Worm (Caenorhabditis elegans) whole organism, late embryonic: ENCODE results near the gene efhc-1.

Experiments used
- C08G9.2 ChIP-seq: sonication (generic microtip); optimal IDR thresholded peaks from 2 replicates; lab custom pipeline; 2016; ENCODE audit warnings: mild to moderate bottlenecking, missing genetic modification characterization, moderate library complexity, missing compliant biosample characterization
- F13H6.1 ChIP-seq: sonication (generic microtip); optimal IDR thresholded peaks from 2 replicates; lab custom pipeline; 2016; ENCODE audit warnings: missing genetic modification characterization, missing compliant biosample characterization
- K09A11.1 ChIP-seq: sonication (generic microtip); optimal IDR thresholded peaks from 2 replicates; lab custom pipeline; 2017; ENCODE audit warnings: antibody characterized with exemption, mild to moderate bottlenecking, missing genetic modification characterization, missing compliant biosample characterization; ENCODE audit not compliant: insufficient read depth
- Y22D7AL.16 ChIP-seq: sonication (generic microtip); optimal IDR thresholded peaks from 2 replicates; lab custom pipeline; 2016; ENCODE audit warnings: missing genetic modification characterization, missing compliant biosample characterization
- ahr-1 ChIP-seq: sonication (generic microtip); optimal IDR thresholded peaks from 2 replicates; lab custom pipeline; 2016; ENCODE audit warnings: missing genetic modification characterization, missing compliant biosample characterization
- ceh-14 ChIP-seq: sonication (generic microtip); optimal IDR thresholded peaks from 2 replicates; lab custom pipeline; 2016; ENCODE audit warnings: missing genotype, missing genetic modification characterization, missing compliant biosample characterization
- ceh-18 ChIP-seq: sonication (generic microtip); optimal IDR thresholded peaks from 2 replicates; lab custom pipeline; 2016; ENCODE audit warnings: missing genetic modification characterization, missing compliant biosample characterization
- ceh-19 ChIP-seq: fragments of 200-800 bp; sonication (Bioruptor generic); optimal IDR thresholded peaks from 2 replicates; lab custom pipeline; 2018; ENCODE audit warnings: mild to moderate bottlenecking, missing genetic modification characterization, missing compliant biosample characterization
- ceh-2 ChIP-seq: sonication (generic microtip); optimal IDR thresholded peaks from 2 replicates; lab custom pipeline; 2016; ENCODE audit warnings: missing genotype, missing genetic modification characterization, missing compliant biosample characterization
- ceh-22 ChIP-seq: sonication (generic microtip); optimal IDR thresholded peaks from 2 replicates; lab custom pipeline; 2017; ENCODE audit warnings: missing biosample characterization, missing genetic modification characterization
- ceh-24 ChIP-seq: sonication (generic microtip); optimal IDR thresholded peaks from 2 replicates; lab custom pipeline; 2016; ENCODE audit warnings: mild to moderate bottlenecking, missing genetic modification characterization, missing compliant biosample characterization
- ceh-30 ChIP-seq: fragments of 150-350 bp; optimal IDR thresholded peaks from 2 replicates; lab custom pipeline; 2014; ENCODE audit warnings: missing biosample characterization, missing genetic modification characterization
- ceh-31 ChIP-seq: sonication (generic microtip); optimal IDR thresholded peaks from 2 replicates; lab custom pipeline; 2016; ENCODE audit warnings: missing genetic modification characterization, missing compliant biosample characterization
- ceh-34 ChIP-seq: sonication (generic microtip); optimal IDR thresholded peaks from 2 replicates; lab custom pipeline; 2016; ENCODE audit warnings: mild to moderate bottlenecking, missing genetic modification characterization, missing compliant biosample characterization
- ceh-45 ChIP-seq: fragments of 200-800 bp; sonication (Bioruptor generic); IDR thresholded peaks from 2 replicates; pipeline ENCODE4 v1.3.6; 2022; ENCODE audit warnings: missing genetic modification reagents, missing genetic modification characterization, missing compliant biosample characterization
- ceh-6 ChIP-seq: fragments of 200-800 bp; sonication (Bioruptor generic); optimal IDR thresholded peaks from 2 replicates; lab custom pipeline; 2018; ENCODE audit warnings: mild to moderate bottlenecking, missing genetic modification characterization, missing compliant biosample characterization
- che-1 ChIP-seq: sonication (generic microtip); optimal IDR thresholded peaks from 2 replicates; lab custom pipeline; 2016; ENCODE audit warnings: mild to moderate bottlenecking, missing genetic modification characterization, missing compliant biosample characterization
- dmd-4 ChIP-seq: sonication (generic microtip); optimal IDR thresholded peaks from 2 replicates; lab custom pipeline; 2016; ENCODE audit warnings: borderline replicate concordance, missing genetic modification characterization, missing compliant biosample characterization
- elt-2 ChIP-seq: sonication (generic microtip); optimal IDR thresholded peaks from 2 replicates; lab custom pipeline; 2016; ENCODE audit warnings: missing genetic modification reagents, missing genetic modification characterization, missing compliant biosample characterization
- elt-4 ChIP-seq: sonication (generic microtip); optimal IDR thresholded peaks from 2 replicates; lab custom pipeline; 2016; ENCODE audit warnings: missing genetic modification characterization, missing compliant biosample characterization
- fkh-6 ChIP-seq: sonication (generic microtip); optimal IDR thresholded peaks from 2 replicates; lab custom pipeline; 2016; ENCODE audit warnings: missing genetic modification characterization, missing compliant biosample characterization
- gmeb-2 ChIP-seq: sonication (generic microtip); optimal IDR thresholded peaks from 2 replicates; lab custom pipeline; 2016; ENCODE audit warnings: missing genetic modification characterization, inconsistent platforms, missing compliant biosample characterization
- hlh-13 ChIP-seq: fragments of 200-800 bp; sonication (Bioruptor generic); optimal IDR thresholded peaks from 2 replicates; lab custom pipeline; 2018; ENCODE audit warnings: mild to moderate bottlenecking, missing genetic modification characterization, missing compliant biosample characterization
- hlh-30 ChIP-seq: sonication (generic microtip); optimal IDR thresholded peaks from 2 replicates; lab custom pipeline; 2017; ENCODE audit warnings: antibody characterized with exemption, missing genetic modification characterization, missing compliant biosample characterization; ENCODE audit not compliant: insufficient read depth
- hlh-6 ChIP-seq: sonication (generic microtip); optimal IDR thresholded peaks from 2 replicates; lab custom pipeline; 2016; ENCODE audit warnings: missing genotype, missing genetic modification characterization, missing compliant biosample characterization
- hlh-8 ChIP-seq: sonication (generic microtip); optimal IDR thresholded peaks from 2 replicates; lab custom pipeline; 2016; ENCODE audit warnings: missing genotype, missing genetic modification characterization, missing compliant biosample characterization
- lim-6 ChIP-seq: sonication (generic microtip); optimal IDR thresholded peaks from 2 replicates; lab custom pipeline; 2016; ENCODE audit warnings: missing genetic modification characterization, missing compliant biosample characterization
- lin-11 ChIP-seq: fragments of 200-800 bp; sonication (Bioruptor generic); optimal IDR thresholded peaks from 2 replicates; lab custom pipeline; 2018; ENCODE audit warnings: mild to moderate bottlenecking, missing genetic modification characterization, missing compliant biosample characterization
- madf-2 ChIP-seq: sonication (generic microtip); optimal IDR thresholded peaks from 2 replicates; lab custom pipeline; 2017; ENCODE audit warnings: missing genetic modification characterization, missing compliant biosample characterization
- mec-3 ChIP-seq: sonication (generic microtip); optimal IDR thresholded peaks from 2 replicates; lab custom pipeline; 2016; ENCODE audit warnings: borderline replicate concordance, missing genetic modification characterization, missing compliant biosample characterization
- nfya-1 ChIP-seq: sonication (generic microtip); optimal IDR thresholded peaks from 2 replicates; lab custom pipeline; 2017; ENCODE audit warnings: missing genetic modification characterization, mild to moderate bottlenecking, missing compliant biosample characterization, antibody characterized with exemption, moderate library complexity
- nhr-232 ChIP-seq: sonication (generic microtip); optimal IDR thresholded peaks from 2 replicates; lab custom pipeline; 2016; ENCODE audit warnings: missing genetic modification characterization, missing compliant biosample characterization
- odd-2 ChIP-seq: sonication (generic microtip); optimal IDR thresholded peaks from 2 replicates; lab custom pipeline; 2017; ENCODE audit warnings: antibody characterized with exemption, mild to moderate bottlenecking, missing genetic modification characterization, missing compliant biosample characterization
- pag-3 ChIP-seq: sonication (generic microtip); optimal IDR thresholded peaks from 2 replicates; lab custom pipeline; 2016; ENCODE audit warnings: missing compliant biosample characterization, missing genetic modification characterization, borderline replicate concordance
- pat-9 ChIP-seq: fragments of 200-800 bp; sonication (Bioruptor generic); optimal IDR thresholded peaks from 2 replicates; lab custom pipeline; 2018; ENCODE audit warnings: mild to moderate bottlenecking, missing genetic modification characterization, moderate library complexity, missing compliant biosample characterization
- pros-1 ChIP-seq: fragments of 150-350 bp; optimal IDR thresholded peaks from 2 replicates; lab custom pipeline; 2014; ENCODE audit warnings: missing biosample characterization, missing genetic modification reagents, missing genetic modification characterization
- ref-2 ChIP-seq: sonication (generic microtip); optimal IDR thresholded peaks from 2 replicates; lab custom pipeline; 2016; ENCODE audit warnings: missing genetic modification characterization, missing compliant biosample characterization
- rnt-1 ChIP-seq: sonication (generic microtip); optimal IDR thresholded peaks from 2 replicates; lab custom pipeline; 2016; ENCODE audit warnings: missing genetic modification characterization, missing compliant biosample characterization
- sdc-2 ChIP-seq: sonication (generic microtip); optimal IDR thresholded peaks from 2 replicates; lab custom pipeline; 2016; ENCODE audit warnings: missing genotype, missing genetic modification characterization, missing compliant biosample characterization
- sox-2 ChIP-seq: fragments of 200-800 bp; sonication (Bioruptor generic); IDR thresholded peaks from 2 replicates; pipeline ENCODE4 v1.3.6; 2022; ENCODE audit warnings: missing genetic modification reagents, missing genetic modification characterization, missing compliant biosample characterization
- sox-4 ChIP-seq: sonication (generic microtip); optimal IDR thresholded peaks from 2 replicates; lab custom pipeline; 2017; ENCODE audit warnings: mild to moderate bottlenecking, missing genetic modification characterization, inconsistent platforms, missing compliant biosample characterization
- syd-9 ChIP-seq: sonication (generic microtip); optimal IDR thresholded peaks from 2 replicates; lab custom pipeline; 2016; ENCODE audit warnings: mild to moderate bottlenecking, missing genetic modification characterization, moderate library complexity, missing compliant biosample characterization
- tbx-2 ChIP-seq: sonication (generic microtip); optimal IDR thresholded peaks from 2 replicates; lab custom pipeline; 2016; ENCODE audit warnings: missing genetic modification characterization, missing compliant biosample characterization
- tbx-7 ChIP-seq: sonication (generic microtip); optimal IDR thresholded peaks from 2 replicates; lab custom pipeline; 2016; ENCODE audit warnings: missing genotype, missing genetic modification characterization, missing compliant biosample characterization
- unc-3 ChIP-seq, 2 experiments: fragments of 200-800 bp in 1 of 2; sonication (Bioruptor generic) in 1 of 2; sonication (generic microtip) in 1 of 2; conservative IDR thresholded peaks in 1 of 2; optimal IDR thresholded peaks in 1 of 2; 2 replicates each; pipeline versions ENCODE4 v1.3.6 to Lab custom; 2016 to 2022; ENCODE audit warnings: missing compliant biosample characterization in 2 of 2, missing genetic modification characterization in 2 of 2, missing genetic modification reagents in 1 of 2
- unc-42 ChIP-seq: sonication (generic microtip); optimal IDR thresholded peaks from 2 replicates; lab custom pipeline; 2016; ENCODE audit warnings: missing genotype, missing genetic modification characterization, missing compliant biosample characterization
- ztf-16 ChIP-seq: sonication (generic microtip); optimal IDR thresholded peaks from 2 replicates; lab custom pipeline; 2017; ENCODE audit warnings: missing genetic modification characterization, missing compliant biosample characterization

efhc-1 gene

ce11 chrX:10373581-10373980 lies 15.4 kb downstream of the efhc-1 start:
- TF ChIP-seq rnt-1 (no peak), lim-6 (tag; lab: Kevin White, UChicago) (no peak), tbx-2 (tag; lab: Kevin White, UChicago) (no peak), gmeb-2 (tag; lab: Kevin White, UChicago) (no peak), elt-4 (tag; lab: Kevin White, UChicago) (peak; percentile 35), ceh-22 (tag; lab: Kevin White, UChicago) (no peak)
- TF ChIP-seq, all 69 proteins: peak for 1

- no peak for TF ChIP-seq che-1 (tag; lab: Kevin White, UChicago)
- TF ChIP-seq ceh-14 (tag; lab: Kevin White, UChicago): no peak
- TF ChIP-seq ceh-19 (GFP tag; lab: Kevin White, UChicago): no peak
- TF ChIP-seq dmd-4 (tag; lab: Kevin White, UChicago): no peak
- no peak for TF ChIP-seq ceh-2 (tag; lab: Kevin White, UChicago)
- TF ChIP-seq nhr-232: no peak
- TF ChIP-seq, all 69 proteins: peak for 0
Observed at ce11 chrX:10376989-10377388, 18.8 kb downstream of the efhc-1 start.

- TF ChIP-seq C08G9.2 (peak; percentile 34), ceh-2 (tag; lab: Kevin White, UChicago) (peak; percentile 27), ahr-1 (tag; lab: Kevin White, UChicago) (no peak), ceh-34 (peak; percentile 33), K09A11.1 (tag; lab: Kevin White, UChicago) (peak; percentile 18), pag-3 (tag; lab: Kevin White, UChicago) (no peak), ceh-18 (tag; lab: Kevin White, UChicago) (peak; percentile 86), ceh-31 (peak; percentile 81), fkh-6 (tag; lab: Kevin White, UChicago) (peak; percentile 24), tbx-7 (tag; lab: Kevin White, UChicago) (no peak), che-1 (tag; lab: Kevin White, UChicago) (peak; percentile 19), ceh-30 (tag; lab: Kevin White, UChicago) (no peak), hlh-13 (GFP tag; lab: Kevin White, UChicago) (no peak), ceh-19 (GFP tag; lab: Kevin White, UChicago) (no peak), ztf-16 (tag; lab: Kevin White, UChicago) (no peak), hlh-6 (tag; lab: Kevin White, UChicago) (peak; percentile 55), sox-2 (no peak), sdc-2 (tag; lab: Kevin White, UChicago) (peak; percentile 70), hlh-30 (tag; lab: Kevin White, UChicago) (peak; percentile 83), lim-6 (tag; lab: Kevin White, UChicago) (peak; percentile 44), unc-42 (tag; lab: Kevin White, UChicago) (peak; percentile 77), lin-11 (tag; lab: Kevin White, UChicago) (peak; percentile 15), Y22D7AL.16 (tag; lab: Kevin White, UChicago) (no peak), ref-2 (tag; lab: Kevin White, UChicago) (peak; percentile 53), hlh-8 (tag; lab: Kevin White, UChicago) (peak; percentile 46), madf-2 (tag; lab: Kevin White, UChicago) (peak; percentile 27), nfya-1 (tag; lab: Kevin White, UChicago) (peak; percentile 76), ceh-6 (GFP tag; lab: Kevin White, UChicago) (peak; percentile 11), ceh-14 (tag; lab: Kevin White, UChicago) (no peak), tbx-2 (tag; lab: Kevin White, UChicago) (peak; percentile 72), unc-3 (GFP tag; conservative IDR thresholded peaks at IDR 0.05; lab: Robert Waterston, UW) (no peak), unc-3 (tag; optimal IDR thresholded peaks at IDR 0.05; lab: Kevin White, UChicago) (no peak), ceh-45 (GFP tag; lab: Robert Waterston, UW) (0 out of 2 replicates have a peak, but pooled peaks have one; percentile 6), elt-2 (tag; lab: Kevin White, UChicago) (peak; percentile 32), pat-9 (tag; lab: Kevin White, UChicago) (no peak), mec-3 (tag; lab: Kevin White, UChicago) (no peak), sox-4 (tag; lab: Kevin White, UChicago) (peak; percentile 5), syd-9 (tag; lab: Kevin White, UChicago) (no peak), ceh-24 (no peak), rnt-1 (peak; percentile 44), pros-1 (tag; lab: Kevin White, UChicago) (peak; percentile 40), odd-2 (tag; lab: Kevin White, UChicago) (no peak), F13H6.1 (peak; percentile 65)
Observed at ce11 chrX:10377663-10378062, 19.5 kb downstream of the efhc-1 start.
